Fruit fly (Drosophila melanogaster): ENCODE measurements around the gene CG15695.

CG15695 gene

dm6 chr3R:20830153-20830695 is 11.7 kb upstream of the CG15695 start, which contains the start of gene Adss (continued):
- TF ChIP-seq lola (GFP tag; optimal IDR thresholded peaks at IDR 0.05) (no peak), Mes4 (GFP tag; optimal IDR thresholded peaks at IDR 0.05) (no peak), sim (GFP tag; IDR thresholded peaks at IDR 0.05) (0 out of 2 replicates have a peak, but pooled peaks have one; percentile 14), CG18262 (tag; optimal IDR thresholded peaks at IDR 0.05) (no peak), slou (GFP tag; optimal IDR thresholded peaks at IDR 0.05) (no peak), gcm (GFP tag; optimal IDR thresholded peaks at IDR 0.05) (peak; percentile 57), psq (GFP tag; optimal IDR thresholded peaks at IDR 0.05) (no peak), seq (GFP tag; IDR thresholded peaks at IDR 0.05) (peak; percentile 41; the same call in 1 of the 2 replicates), ac (GFP tag; optimal IDR thresholded peaks at IDR 0.05) (no peak)

- TF ChIP-seq Dp (GFP tag; optimal IDR thresholded peaks at IDR 0.05): peak; percentile 10
- no peak for TF ChIP-seq sens-2 (GFP tag; IDR thresholded peaks at IDR 0.05)
- TF ChIP-seq crp (GFP tag; optimal IDR thresholded peaks at IDR 0.05): peak; percentile 14 to 80
- peak; percentile 38; the same call in 1 of the 2 replicates for TF ChIP-seq MBD-R2 (GFP tag; IDR thresholded peaks at IDR 0.05)
- no peak for TF ChIP-seq CG32767 (GFP tag; IDR thresholded peaks at IDR 0.05)
- peak; percentile 9 for TF ChIP-seq pzg (GFP tag; optimal IDR thresholded peaks at IDR 0.05)
- no peak for TF ChIP-seq CG12942 (GFP tag; optimal IDR thresholded peaks at IDR 0.05)
- peak; percentile 18 for TF ChIP-seq E2f2 (GFP tag; IDR thresholded peaks at IDR 0.05)
- TF ChIP-seq MESR4 (GFP tag; optimal IDR thresholded peaks at IDR 0.05): peak; percentile 7
- no peak for TF ChIP-seq CG9797 (GFP tag; optimal IDR thresholded peaks at IDR 0.05)
- peak; percentile 58 for TF ChIP-seq Myb (GFP tag; optimal IDR thresholded peaks at IDR 0.05)
- peak; percentile 52 for TF ChIP-seq Ets65A (GFP tag)
Measured at dm6 chr3R:20830963-20831362, 11.0 kb upstream of the CG15695 start, which contains the start of gene CG31223. TSS of gene CG31223 (plus strand) at chr3R:20831127.

- TF ChIP-seq unc-4 (GFP tag; IDR thresholded peaks at IDR 0.05; ENCODE audit: partially characterized antibody) (peak; percentile 49; the same call in 1 of the 2 replicates), CG7271 (tag; optimal IDR thresholded peaks at IDR 0.05) (no peak), seq (GFP tag; IDR thresholded peaks at IDR 0.05) (no peak), NK7.1 (GFP tag; optimal IDR thresholded peaks at IDR 0.05) (no peak), disco-r (GFP tag; optimal IDR thresholded peaks at IDR 0.05) (no peak), CG8478 (optimal IDR thresholded peaks at IDR 0.05) (peak; percentile 84), oc (tag; optimal IDR thresholded peaks at IDR 0.05) (no peak), hkb (optimal IDR thresholded peaks at IDR 0.05) (no peak), hkb (GFP tag; IDR thresholded peaks at IDR 0.05) (no peak), D (optimal IDR thresholded peaks at IDR 0.05) (no peak), D (GFP tag; optimal IDR thresholded peaks at IDR 0.05) (peak; percentile 43), yki (optimal IDR thresholded peaks at IDR 0.05) (no peak), ssp (GFP tag; IDR thresholded peaks at IDR 0.05) (no peak), CG7556 (GFP tag; optimal IDR thresholded peaks at IDR 0.05) (peak; percentile 20), Gug (GFP tag; IDR thresholded peaks at IDR 0.05) (no peak), Dek (tag; optimal IDR thresholded peaks at IDR 0.05) (no peak), CHES-1-like (GFP tag; optimal IDR thresholded peaks at IDR 0.05) (peak; percentile 25), CG10654 (GFP tag; optimal IDR thresholded peaks at IDR 0.05) (no peak), CG10209 (GFP tag; optimal IDR thresholded peaks at IDR 0.05) (no peak), nerfin-1 (tag; optimal IDR thresholded peaks at IDR 0.05) (peak; percentile 99), fru (optimal IDR thresholded peaks at IDR 0.05) (no peak), Hey (tag; optimal IDR thresholded peaks at IDR 0.05) (no peak), sug (tag; optimal IDR thresholded peaks at IDR 0.05) (peak; percentile 18), Mes4 (GFP tag; optimal IDR thresholded peaks at IDR 0.05) (no peak), wdn (GFP tag; IDR thresholded peaks at IDR 0.05) (no peak), CG17186 (GFP tag; optimal IDR thresholded peaks at IDR 0.05) (no peak), CG12769 (tag; optimal IDR thresholded peaks at IDR 0.05) (peak; percentile 54), CrebB (tag; optimal IDR thresholded peaks at IDR 0.05) (peak; percentile 31), phol (tag; optimal IDR thresholded peaks at IDR 0.05) (no peak)
Measured at dm6 chr3R:20832689-20833524, 9.0 kb upstream of the CG15695 start, which contains the start of gene Synd. TSS of gene Synd (plus strand) at chr3R:20832799.
